Worm (Caenorhabditis elegans) whole organism, L4 larva: Measurements from ENCODE around the gene hir-1.

ENCODE experiments used
- ama-1 ChIP-seq: fragments of 150-350 bp; optimal IDR thresholded peaks from 2 replicates; lab custom pipeline; 2014; ENCODE audit warnings: inconsistent platforms, mixed read lengths
- hif-1 ChIP-seq, 2 experiments: sonication (generic microtip); optimal IDR thresholded peaks; 2 replicates each; lab custom pipeline; 2016 to 2017; ENCODE audit warnings: missing compliant biosample characterization in 2 of 2, missing genetic modification characterization in 2 of 2, missing genetic modification reagents in 2 of 2, missing genotype in 2 of 2, mild to moderate bottlenecking in 1 of 2
- lin-1 ChIP-seq: fragments of 200-800 bp; sonication (Bioruptor generic); IDR thresholded peaks from 2 replicates; pipeline ENCODE4 v1.3.6; 2022; ENCODE audit warnings: missing genetic modification reagents, missing genetic modification characterization, missing compliant biosample characterization
- nhr-28 ChIP-seq: fragments of 150-350 bp; optimal IDR thresholded peaks from 2 replicates; lab custom pipeline; 2014; ENCODE audit warnings: missing biosample characterization, missing genetic modification characterization
- nhr-41 ChIP-seq: fragments of 200-800 bp; sonication (Bioruptor generic); IDR thresholded peaks from 2 replicates; pipeline ENCODE4 v1.3.6; 2022; ENCODE audit warnings: missing genetic modification reagents, missing genetic modification characterization, missing compliant biosample characterization
- zip-11 ChIP-seq: fragments of 200-800 bp; sonication (Bioruptor generic); IDR thresholded peaks from 2 replicates; pipeline ENCODE4 v1.3.6; 2022; ENCODE audit warnings: missing genetic modification characterization, missing compliant biosample characterization

- TF ChIP-seq nhr-41 (GFP tag; lab: Robert Waterston, UW) (no peak), lin-1 (GFP tag; lab: Robert Waterston, UW) (no peak), hif-1 (tag; optimal IDR thresholded peaks at IDR 0.05; lab: Kevin White, UChicago) (peak; percentile 71 to 91), nhr-28 (tag; lab: Kevin White, UChicago) (peak; percentile 83), ama-1 (peak; percentile 49), zip-11 (GFP tag; lab: Robert Waterston, UW) (no peak)
These were observed 17.0 kb upstream of the hir-1 start, which contains the start of the genes dnj-19 and nhr-47 for ce11 chrV:5504807-5505442.
